Fruit fly (Drosophila melanogaster) whole organism, embryonic: ENCODE measurements around the gene CG11811.

Experiments
- Bdp1 ChIP-seq: fragments of 200-800 bp; sonication (Bioruptor generic); optimal IDR thresholded peaks from 3 replicates; lab custom pipeline; 2016; ENCODE audit warnings: missing biosample characterization, missing genetic modification characterization
- CG10147 ChIP-seq: fragments of 200-800 bp; sonication (Bioruptor generic); optimal IDR thresholded peaks from 2 replicates; lab custom pipeline; 2019; ENCODE audit warnings: missing biosample characterization, mild to moderate bottlenecking, missing genetic modification characterization, moderate library complexity
- CG12299 ChIP-seq: fragments of 200-800 bp; sonication (Bioruptor generic); optimal IDR thresholded peaks from 2 replicates; lab custom pipeline; 2018; ENCODE audit warnings: missing biosample characterization, mild to moderate bottlenecking, missing genetic modification characterization
- CG12391 ChIP-seq: fragments of 200-800 bp; sonication (Bioruptor generic); optimal IDR thresholded peaks from 3 replicates; lab custom pipeline; 2018; ENCODE audit warnings: missing biosample characterization, mild to moderate bottlenecking, missing genetic modification characterization, moderate library complexity
- CG12659 ChIP-seq: fragments of 200-800 bp; sonication (Bioruptor generic); optimal IDR thresholded peaks from 3 replicates; lab custom pipeline; 2017; ENCODE audit warnings: mild to moderate bottlenecking, missing biosample characterization, missing genetic modification reagents, missing genetic modification characterization
- CG16813 ChIP-seq: fragments of 200-800 bp; sonication (Bioruptor generic); IDR thresholded peaks from 3 replicates; pipeline ENCODE4 v1.3.6; 2022; ENCODE audit warnings: missing biosample characterization, missing genetic modification characterization; ENCODE audit not compliant: partially characterized antibody
- CG16863 ChIP-seq: fragments of 200-800 bp; sonication (Bioruptor generic); optimal IDR thresholded peaks from 3 replicates; lab custom pipeline; 2016; ENCODE audit warnings: missing biosample characterization, missing genetic modification characterization
- CG17359 ChIP-seq: fragments of 200-800 bp; sonication (Bioruptor generic); optimal IDR thresholded peaks from 3 replicates; lab custom pipeline; 2018; ENCODE audit warnings: missing biosample characterization, mild to moderate bottlenecking, missing genetic modification characterization, moderate library complexity
- CG17802 ChIP-seq: fragments of 200-800 bp; sonication (Bioruptor generic); optimal IDR thresholded peaks from 2 replicates; lab custom pipeline; 2018; ENCODE audit warnings: missing biosample characterization, mild to moderate bottlenecking, missing genetic modification characterization, moderate library complexity
- CG18476 ChIP-seq: fragments of 200-800 bp; sonication (Bioruptor generic); optimal IDR thresholded peaks from 2 replicates; lab custom pipeline; 2016; ENCODE audit warnings: missing biosample characterization, mild to moderate bottlenecking, missing genetic modification characterization
- CG18764 ChIP-seq: fragments of 200-800 bp; sonication (Bioruptor generic); optimal IDR thresholded peaks from 3 replicates; lab custom pipeline; 2016; ENCODE audit warnings: missing biosample characterization, missing genetic modification characterization
- CG2116 ChIP-seq: fragments of 200-800 bp; sonication (Bioruptor generic); optimal IDR thresholded peaks from 3 replicates; lab custom pipeline; 2018; ENCODE audit warnings: missing biosample characterization, mild to moderate bottlenecking, missing genetic modification characterization
- CG2889 ChIP-seq: fragments of 200-800 bp; sonication (Bioruptor generic); IDR thresholded peaks from 3 replicates; pipeline ENCODE4 v1.3.6; 2022; ENCODE audit warnings: missing biosample characterization, missing genetic modification characterization
- CG30403 ChIP-seq: fragments of 200-800 bp; sonication (Bioruptor generic); optimal IDR thresholded peaks from 3 replicates; lab custom pipeline; 2016; ENCODE audit warnings: missing biosample characterization, missing genetic modification characterization
- CG3065 ChIP-seq: fragments of 200-800 bp; sonication (Bioruptor generic); optimal IDR thresholded peaks from 2 replicates; lab custom pipeline; 2016; ENCODE audit warnings: missing biosample characterization, missing genetic modification characterization
- CG31388 ChIP-seq: fragments of 200-800 bp; sonication (Bioruptor generic); optimal IDR thresholded peaks from 2 replicates; lab custom pipeline; 2016; ENCODE audit warnings: missing biosample characterization, missing genetic modification characterization
- CG32532 ChIP-seq: fragments of 200-800 bp; sonication (Bioruptor generic); IDR thresholded peaks from 2 replicates; pipeline ENCODE4 v1.3.6; 2022; ENCODE audit warnings: missing biosample characterization, missing genetic modification characterization
- CG3281 ChIP-seq: fragments of 200-800 bp; sonication (Bioruptor generic); optimal IDR thresholded peaks from 3 replicates; lab custom pipeline; 2017; ENCODE audit warnings: missing biosample characterization, mild to moderate bottlenecking, missing genetic modification characterization
- CG33557 ChIP-seq: fragments of 200-800 bp; sonication (Bioruptor generic); optimal IDR thresholded peaks from 2 replicates; lab custom pipeline; 2019; ENCODE audit warnings: missing biosample characterization, mild to moderate bottlenecking, missing genetic modification characterization, moderate library complexity
- CG43689 ChIP-seq: fragments of 200-800 bp; sonication (Bioruptor generic); IDR thresholded peaks from 2 replicates; pipeline ENCODE4 v1.3.6; 2022; ENCODE audit warnings: missing biosample characterization, missing genetic modification characterization
- CG7372 ChIP-seq: fragments of 200-800 bp; sonication (Bioruptor generic); IDR thresholded peaks from 2 replicates; pipeline ENCODE4 v1.3.6; 2022; ENCODE audit warnings: missing biosample characterization, missing genetic modification characterization
- CG7928 ChIP-seq: fragments of 200-800 bp; sonication (Bioruptor generic); optimal IDR thresholded peaks from 2 replicates; lab custom pipeline; 2017; ENCODE audit warnings: missing biosample characterization, mild to moderate bottlenecking, missing genetic modification characterization
- CG8478 ChIP-seq: fragments of >200 bp; optimal IDR thresholded peaks from 2 replicates; lab custom pipeline; 2018
- CG9609 ChIP-seq: fragments of 200-800 bp; sonication (Bioruptor generic); optimal IDR thresholded peaks from 3 replicates; lab custom pipeline; 2016; ENCODE audit warnings: missing biosample characterization, missing genetic modification characterization
- CG9876 ChIP-seq: fragments of 200-800 bp; sonication (Bioruptor generic); optimal IDR thresholded peaks from 2 replicates; lab custom pipeline; 2016; ENCODE audit warnings: missing biosample characterization, missing genetic modification characterization
- Doc2 ChIP-seq: fragments of 200-800 bp; sonication (Bioruptor generic); IDR thresholded peaks from 2 replicates; pipeline ENCODE4 v1.3.6; 2022; ENCODE audit warnings: missing biosample characterization, missing genetic modification characterization
- Ets65A ChIP-seq: fragments of 200-800 bp; sonication (Bioruptor generic); peaks from one replicate; lab custom pipeline; 2016; ENCODE audit warnings: missing biosample characterization, missing genetic modification characterization
- Gsc ChIP-seq: fragments of 200-800 bp; sonication (Bioruptor generic); IDR thresholded peaks from 2 replicates; pipeline ENCODE4 v1.3.6; 2022; ENCODE audit warnings: missing biosample characterization, missing genetic modification characterization
- HLH3B ChIP-seq: fragments of 200-800 bp; sonication (Bioruptor generic); IDR thresholded peaks from 2 replicates; pipeline ENCODE4 v1.3.6; 2022; ENCODE audit warnings: missing biosample characterization, missing genetic modification characterization
- Hand ChIP-seq: fragments of 200-800 bp; sonication (Bioruptor generic); optimal IDR thresholded peaks from 2 replicates; lab custom pipeline; 2017; ENCODE audit warnings: mild to moderate bottlenecking, missing biosample characterization, missing genetic modification reagents, missing genetic modification characterization
- Lpt ChIP-seq: fragments of >200 bp; optimal IDR thresholded peaks from 2 replicates; lab custom pipeline; 2018; ENCODE audit warnings: missing biosample characterization, missing genetic modification characterization
- NfI ChIP-seq: fragments of 200-800 bp; sonication (Bioruptor generic); optimal IDR thresholded peaks from 3 replicates; lab custom pipeline; 2018; ENCODE audit warnings: missing biosample characterization, mild to moderate bottlenecking, missing genetic modification characterization, moderate library complexity
- Opbp ChIP-seq: fragments of 200-800 bp; sonication (Bioruptor generic); IDR thresholded peaks from 3 replicates; pipeline ENCODE4 v1.3.6; 2022; ENCODE audit warnings: missing biosample characterization, missing genetic modification characterization; ENCODE audit not compliant: partially characterized antibody
- Ravus ChIP-seq: fragments of 200-800 bp; sonication (Bioruptor generic); IDR thresholded peaks from 2 replicates; pipeline ENCODE4 v1.3.6; 2022; ENCODE audit warnings: missing biosample characterization, missing genetic modification characterization
- Sry-β ChIP-seq: fragments of 200-800 bp; sonication (Bioruptor generic); optimal IDR thresholded peaks from 2 replicates; lab custom pipeline; 2018; ENCODE audit warnings: missing biosample characterization, mild to moderate bottlenecking, missing genetic modification characterization, moderate library complexity
- az2 ChIP-seq: fragments of 200-800 bp; sonication (Bioruptor generic); optimal IDR thresholded peaks from 3 replicates; lab custom pipeline; 2016; ENCODE audit warnings: missing biosample characterization, missing genetic modification characterization
- bab2 ChIP-seq: fragments of 200-800 bp; sonication (Bioruptor generic); optimal IDR thresholded peaks from 2 replicates; lab custom pipeline; 2016; ENCODE audit warnings: missing biosample characterization, missing genetic modification characterization
- bcd ChIP-seq: fragments of 200-800 bp; sonication (Bioruptor generic); optimal IDR thresholded peaks from 2 replicates; lab custom pipeline; 2017; ENCODE audit warnings: missing biosample characterization, mild to moderate bottlenecking, missing genetic modification characterization
- emc ChIP-seq: fragments of 200-800 bp; sonication (Bioruptor generic); optimal IDR thresholded peaks from 2 replicates; lab custom pipeline; 2016; ENCODE audit warnings: missing biosample characterization, missing genetic modification characterization
- gem ChIP-seq: fragments of 200-800 bp; sonication (Bioruptor generic); optimal IDR thresholded peaks from 2 replicates; lab custom pipeline; 2019; ENCODE audit warnings: missing biosample characterization, mild to moderate bottlenecking, missing genetic modification characterization, moderate library complexity
- hb ChIP-seq: fragments of 200-800 bp; sonication (Bioruptor generic); IDR thresholded peaks from 3 replicates; pipeline ENCODE4 v1.3.6; 2022; ENCODE audit warnings: missing biosample characterization, missing genetic modification characterization; ENCODE audit not compliant: partially characterized antibody
- inv ChIP-seq: fragments of 200-800 bp; sonication (Bioruptor generic); IDR thresholded peaks from 2 replicates; pipeline ENCODE4 v1.3.6; 2022; ENCODE audit warnings: missing biosample characterization, missing genetic modification characterization; ENCODE audit not compliant: partially characterized antibody
- jumu ChIP-seq: fragments of 200-800 bp; sonication (Bioruptor generic); optimal IDR thresholded peaks from 3 replicates; lab custom pipeline; 2016; ENCODE audit warnings: missing biosample characterization, missing genetic modification characterization
- pho ChIP-seq: fragments of 200-800 bp; sonication (Bioruptor generic); optimal IDR thresholded peaks from 2 replicates; lab custom pipeline; 2016; ENCODE audit warnings: missing biosample characterization, missing genetic modification characterization
- pum ChIP-seq: fragments of 200-800 bp; sonication (Bioruptor generic); optimal IDR thresholded peaks from 2 replicates; lab custom pipeline; 2016; ENCODE audit warnings: missing biosample characterization, missing genetic modification characterization
- schlank ChIP-seq: fragments of 200-800 bp; sonication (Bioruptor generic); optimal IDR thresholded peaks from 2 replicates; lab custom pipeline; 2018; ENCODE audit warnings: missing biosample characterization, mild to moderate bottlenecking, missing genetic modification characterization
- sna ChIP-seq: fragments of 200-800 bp; sonication (Bioruptor generic); IDR thresholded peaks from 2 replicates; pipeline ENCODE4 v1.3.6; 2022; ENCODE audit warnings: missing biosample characterization, missing genetic modification characterization; ENCODE audit not compliant: partially characterized antibody
- sr ChIP-seq: fragments of 200-800 bp; sonication (Bioruptor generic); IDR thresholded peaks from 3 replicates; pipeline ENCODE4 v1.3.6; 2022; ENCODE audit warnings: missing biosample characterization, missing genetic modification characterization
- toy ChIP-seq: fragments of 200-800 bp; sonication (Bioruptor generic); IDR thresholded peaks from 2 replicates; pipeline ENCODE4 v1.3.6; 2022; ENCODE audit warnings: missing biosample characterization, missing genetic modification characterization
- zen ChIP-seq: fragments of 200-800 bp; sonication (Bioruptor generic); optimal IDR thresholded peaks from 3 replicates; lab custom pipeline; 2018; ENCODE audit warnings: missing biosample characterization, mild to moderate bottlenecking, missing genetic modification characterization, moderate library complexity
- zen2 ChIP-seq: fragments of 200-800 bp; sonication (Bioruptor generic); IDR thresholded peaks from 3 replicates; pipeline ENCODE4 v1.3.6; 2022; ENCODE audit warnings: missing biosample characterization, missing genetic modification characterization; ENCODE audit not compliant: partially characterized antibody

The CG11811 gene

dm6 chr3L:10737123-10737709 lies 46.4 kb downstream of the CG11811 start (continued):
- TF ChIP-seq Ravus (GFP tag; lab: Robert Waterston, UW) (no peak), az2 (GFP tag; lab: Kevin White, UChicago) (no peak), CG10147 (no peak), CG32532 (GFP tag; lab: Robert Waterston, UW) (peak; percentile 26; the same call in 1 of the 2 replicates), NfI (peak; percentile 24), CG12391 (tag; lab: Kevin White, UChicago) (peak; percentile 15), zen (tag; lab: Kevin White, UChicago) (no peak), schlank (tag; lab: Kevin White, UChicago) (peak; percentile 62), CG17802 (tag; lab: Kevin White, UChicago) (no peak), CG2889 (no peak), CG12299 (tag; lab: Kevin White, UChicago) (peak; percentile 53), toy (GFP tag; lab: Robert Waterston, UW) (no peak), CG9609 (GFP tag; lab: Kevin White, UChicago) (no peak), CG16863 (no peak), CG43689 (GFP tag; lab: Robert Waterston, UW) (no peak), inv (GFP tag; lab: Robert Waterston, UW) (no peak), CG7928 (GFP tag; lab: Kevin White, UChicago) (no peak), Opbp (GFP tag; lab: Robert Waterston, UW) (no peak), CG9876 (GFP tag; lab: Kevin White, UChicago) (no peak), Gsc (GFP tag; lab: Robert Waterston, UW) (no peak), CG3065 (GFP tag; lab: Kevin White, UChicago) (no peak), Sry-β (GFP tag; lab: Kevin White, UChicago) (peak; percentile 9), emc (no peak), sr (GFP tag; lab: Robert Waterston, UW) (peak; percentile 81), CG16813 (GFP tag; lab: Robert Waterston, UW) (no peak), bcd (peak; percentile 34), jumu (GFP tag; lab: Kevin White, UChicago) (no peak), zen2 (GFP tag; lab: Robert Waterston, UW) (0 out of 3 replicates have a peak, but pooled peaks have one; percentile 53), CG31388 (no peak), CG7372 (no peak), CG12659 (GFP tag; lab: Kevin White, UChicago) (peak; percentile 21), Lpt (no peak), CG30403 (GFP tag; lab: Kevin White, UChicago) (no peak), CG18764 (GFP tag; lab: Kevin White, UChicago) (no peak), pho (GFP tag; lab: Kevin White, UChicago) (no peak), Bdp1 (no peak), hb (GFP tag; lab: Robert Waterston, UW) (no peak), Hand (GFP tag; lab: Kevin White, UChicago) (no peak), pum (GFP tag; lab: Kevin White, UChicago) (no peak), CG18476 (GFP tag; lab: Kevin White, UChicago) (no peak), HLH3B (GFP tag; lab: Robert Waterston, UW) (no peak), CG8478 (lab: Kevin White, UChicago) (peak; percentile 87), CG17359 (tag; lab: Kevin White, UChicago) (peak; percentile 10), gem (tag; lab: Kevin White, UChicago) (peak; percentile 7), CG2116 (GFP tag; lab: Kevin White, UChicago) (no peak), Ets65A (GFP tag; lab: Kevin White, UChicago) (no peak), bab2 (GFP tag; lab: Kevin White, UChicago) (no peak), sna (GFP tag; lab: Robert Waterston, UW) (no peak), CG3281 (GFP tag; lab: Kevin White, UChicago) (peak; percentile 35), CG33557 (GFP tag; lab: Kevin White, UChicago) (peak; percentile 55), Doc2 (GFP tag; lab: Robert Waterston, UW) (no peak)
